Fruit fly (Drosophila melanogaster): ENCODE data around the gene Peritrophin-15a.

The Peritrophin-15a gene

DNA sequence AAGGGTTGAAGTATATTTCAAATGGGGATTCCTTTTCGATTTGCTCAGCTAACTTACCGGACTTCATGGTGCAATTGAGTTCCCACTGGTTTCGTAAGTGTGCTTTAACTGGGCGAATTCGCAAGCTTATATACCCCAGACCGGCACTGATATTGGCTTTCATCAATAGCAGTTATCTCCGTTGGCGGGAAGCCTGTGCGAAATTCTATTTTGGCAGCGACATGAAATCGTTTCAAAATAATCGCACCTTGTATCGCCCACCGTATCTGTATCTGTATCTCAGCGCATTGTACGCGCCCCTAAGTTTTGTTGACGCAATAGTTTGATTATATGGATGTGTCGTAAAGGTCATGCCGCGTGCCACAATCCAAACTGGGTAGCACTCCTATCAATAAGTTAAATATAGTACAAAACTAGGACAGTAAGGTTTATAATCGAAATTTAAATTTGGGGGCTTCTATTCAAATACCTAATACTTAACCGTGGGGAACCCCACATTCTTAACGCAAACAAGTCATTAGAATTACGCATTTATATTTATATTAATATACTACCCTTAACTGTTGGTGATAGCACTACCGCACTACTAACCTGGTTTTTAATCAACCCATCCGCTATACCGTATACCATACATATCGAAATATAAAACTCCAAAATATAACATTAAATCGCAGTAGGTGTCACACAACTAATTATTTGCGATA, at the start of gene Peritrophin-15a, which contains the start of gene CG13385:
Peritrophin-15a (minus strand) TSS at position 101 of the 704 bp plus-strand sequence.
CG13385 (plus strand) TSS at position 654 of the 704 bp plus-strand sequence.
- no peak for TF ChIP-seq CTCF (optimal IDR thresholded peaks at IDR 0.05)
- TF ChIP-seq CG8478 (optimal IDR thresholded peaks at IDR 0.05): no peak

- no peak for TF ChIP-seq CG8478 (optimal IDR thresholded peaks at IDR 0.05)
- no peak for TF ChIP-seq CTCF (optimal IDR thresholded peaks at IDR 0.05)
Observed at dm6 chr2L:8442147-8442546, 46.3 kb upstream of the Peritrophin-15a start, which contains the start of gene CG31897. TSS of gene CG31897 (plus strand) at chr2L:8442447.

DNA sequence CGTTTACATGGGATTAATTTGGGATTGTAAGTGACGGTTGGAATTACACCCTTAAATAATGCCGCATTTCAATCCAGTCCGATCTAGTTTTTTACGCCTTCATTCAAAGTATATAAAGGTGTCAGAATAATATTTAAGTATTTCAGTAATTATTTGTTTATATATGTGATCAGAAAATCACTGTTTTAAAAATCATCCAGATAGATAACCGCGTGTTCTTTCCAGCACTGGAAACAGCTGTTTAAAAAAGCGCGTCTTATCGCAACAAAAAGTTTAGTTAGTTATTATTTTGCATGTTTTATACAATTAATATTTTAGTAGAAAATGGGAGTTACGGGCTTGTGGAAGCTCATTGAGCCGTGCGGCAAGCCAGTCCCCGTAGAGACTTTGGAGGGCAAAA, 42.2 kb upstream of the Peritrophin-15a start, which contains the start of gene mus201:
mus201 (plus strand) TSS at position 118 of the 400 bp plus-strand sequence.
- no peak for TF ChIP-seq CG8478 (optimal IDR thresholded peaks at IDR 0.05)
- no peak for TF ChIP-seq CTCF (optimal IDR thresholded peaks at IDR 0.05)

DNA sequence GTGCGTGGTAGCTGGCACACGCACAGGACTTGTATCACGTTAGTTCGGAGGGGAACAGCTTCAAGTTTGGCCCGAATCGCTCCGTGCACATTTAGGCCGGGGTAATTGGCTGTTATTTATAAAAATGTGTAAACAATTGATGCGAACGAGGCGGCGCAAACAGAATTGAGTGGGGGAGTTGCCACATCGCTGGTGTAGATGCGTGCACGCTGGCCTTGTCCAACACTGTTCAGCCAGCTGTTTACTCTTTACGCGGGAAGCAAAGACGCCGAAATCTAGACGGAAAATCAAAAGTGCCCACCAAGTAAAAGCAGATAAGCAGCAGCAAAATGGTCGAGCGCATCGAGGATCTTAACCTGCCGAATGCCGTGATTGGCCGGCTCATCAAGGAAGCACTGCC, 41.3 kb upstream of the Peritrophin-15a start, which contains the start of the genes D12 and Chrac-14:
D12 (minus strand) TSS at position 190 of the 400 bp plus-strand sequence.
Chrac-14 (plus strand) TSS at position 230 of the 400 bp plus-strand sequence.
- TF ChIP-seq CG8478 (optimal IDR thresholded peaks at IDR 0.05) (no peak), CTCF (optimal IDR thresholded peaks at IDR 0.05) (no peak)

dm6 chr2L:8433512-8433911, 37.6 kb upstream of the Peritrophin-15a start, which contains the start of gene grk:
TSS of gene grk (minus strand) at chr2L:8433598.
- TF ChIP-seq CTCF (optimal IDR thresholded peaks at IDR 0.05): no peak
- no peak for TF ChIP-seq CG8478 (optimal IDR thresholded peaks at IDR 0.05)

DNA sequence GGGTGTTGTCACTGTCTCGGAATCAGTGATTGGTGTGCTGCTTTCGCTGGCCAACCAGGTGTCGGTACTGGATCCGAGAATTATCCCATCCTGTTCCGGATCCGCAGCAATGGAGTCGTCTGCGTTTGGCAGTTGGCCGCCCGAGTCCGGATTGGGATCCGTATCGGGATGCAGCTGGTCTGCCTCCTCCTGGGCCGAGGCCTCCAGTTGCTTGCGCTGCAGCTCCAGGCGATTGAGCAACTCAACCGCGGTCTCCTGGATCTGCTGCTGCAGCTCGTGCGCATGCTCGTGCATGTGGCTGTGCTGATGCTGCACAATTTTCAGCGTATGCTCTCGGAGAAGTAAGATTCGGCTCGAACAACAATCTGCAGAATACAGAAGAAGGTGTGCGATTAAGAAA, 36.2 kb upstream of the Peritrophin-15a start:
- TF ChIP-seq CG8478 (optimal IDR thresholded peaks at IDR 0.05) (no peak), CTCF (optimal IDR thresholded peaks at IDR 0.05) (no peak)

DNA sequence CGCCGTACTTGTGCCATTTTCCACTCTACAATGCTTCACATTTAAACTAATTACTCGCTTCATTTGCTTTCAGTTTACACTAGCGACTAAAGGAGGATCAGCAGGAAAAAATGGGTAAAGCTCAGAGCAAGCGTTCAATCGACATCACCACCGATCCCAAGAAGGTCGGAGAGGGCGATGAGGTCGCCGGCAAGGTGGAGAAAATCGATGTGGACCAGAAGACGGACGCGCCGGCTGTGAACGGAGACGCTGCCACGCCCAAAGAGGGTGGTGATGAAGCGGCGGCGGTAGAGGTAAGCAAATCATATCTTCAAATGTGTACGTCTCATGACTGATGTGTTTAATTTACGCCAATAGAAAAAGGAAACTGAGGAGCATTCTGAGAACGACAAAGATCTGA, 30.9 kb upstream of the Peritrophin-15a start:
- TF ChIP-seq CG8478 (optimal IDR thresholded peaks at IDR 0.05) (no peak), CTCF (optimal IDR thresholded peaks at IDR 0.05) (no peak)

dm6 chr2L:8425962-8426759, 30.3 kb upstream of the Peritrophin-15a start:
- TF ChIP-seq CTCF (optimal IDR thresholded peaks at IDR 0.05): no peak
- no peak for TF ChIP-seq CG8478 (optimal IDR thresholded peaks at IDR 0.05)

- no peak for TF ChIP-seq CTCF (optimal IDR thresholded peaks at IDR 0.05)
- no peak for TF ChIP-seq CG8478 (optimal IDR thresholded peaks at IDR 0.05)
Observed at dm6 chr2L:8425212-8425611, 29.3 kb upstream of the Peritrophin-15a start.

- TF ChIP-seq CG8478 (optimal IDR thresholded peaks at IDR 0.05) (no peak), CTCF (optimal IDR thresholded peaks at IDR 0.05) (no peak)
Observed at dm6 chr2L:8424662-8425208, 28.8 kb upstream of the Peritrophin-15a start.

DNA sequence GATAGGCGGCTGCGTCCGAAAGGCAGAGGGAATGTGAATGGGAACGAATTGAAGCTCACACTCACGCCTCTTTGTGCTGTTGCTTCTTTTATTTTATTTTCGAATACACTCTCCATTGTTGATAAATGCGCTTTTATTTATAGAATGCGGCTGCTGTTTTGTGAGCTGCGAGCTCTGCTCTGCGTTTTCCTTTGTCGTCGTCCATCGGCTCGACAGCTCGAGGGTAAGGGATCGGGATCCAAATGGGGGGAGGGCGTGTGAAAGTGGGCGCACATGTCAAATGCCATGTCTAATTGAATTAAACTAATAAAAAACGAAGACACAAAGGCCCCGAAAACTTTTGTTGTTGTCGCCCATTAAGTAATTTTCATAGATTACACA, 28.2 kb upstream of the Peritrophin-15a start:
- no peak for TF ChIP-seq CTCF (optimal IDR thresholded peaks at IDR 0.05)

- TF ChIP-seq CG8478 (optimal IDR thresholded peaks at IDR 0.05) (no peak), CTCF (optimal IDR thresholded peaks at IDR 0.05) (no peak)
Observed at dm6 chr2L:8423460-8424089, 27.7 kb upstream of the Peritrophin-15a start.

DNA sequence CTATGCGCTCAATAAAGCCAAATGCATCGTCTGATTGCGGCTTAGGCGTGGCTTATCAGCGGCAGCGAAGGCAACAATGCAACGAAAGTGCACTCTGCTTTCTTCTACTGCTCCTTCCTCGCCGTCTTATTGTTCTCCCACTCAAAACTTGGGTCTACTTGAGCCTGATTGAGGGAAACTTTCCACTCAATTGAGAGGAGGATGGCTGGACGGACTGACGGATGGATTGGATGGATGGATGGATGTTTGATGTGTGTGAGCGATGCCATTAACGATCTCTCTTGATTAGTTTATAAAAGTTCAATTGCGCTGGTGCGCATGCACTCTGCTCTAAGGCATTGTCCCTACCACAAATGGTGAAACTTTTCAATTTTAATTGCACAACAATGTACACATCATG, 27.2 kb upstream of the Peritrophin-15a start:
- TF ChIP-seq CTCF (optimal IDR thresholded peaks at IDR 0.05) (no peak), CG8478 (optimal IDR thresholded peaks at IDR 0.05) (no peak)

DNA sequence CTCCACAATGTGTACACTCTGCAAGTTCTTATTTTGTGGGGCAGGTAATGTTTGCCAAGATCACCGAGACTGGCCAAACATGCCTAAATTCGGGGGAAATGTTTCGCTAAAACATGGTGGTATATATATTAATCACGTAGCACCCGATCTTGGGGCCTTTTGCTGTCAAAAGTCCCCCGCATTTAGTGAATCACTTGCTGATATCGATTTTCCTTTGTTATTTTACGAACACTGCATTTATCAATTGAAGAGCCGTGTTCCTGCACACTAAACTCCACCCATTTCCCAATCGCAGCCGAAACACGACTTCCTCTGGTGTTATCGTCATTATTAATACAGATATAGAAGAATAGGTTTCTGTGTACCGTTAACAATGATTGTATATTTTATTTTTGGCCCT, 25.8 kb upstream of the Peritrophin-15a start:
- TF ChIP-seq CG8478 (optimal IDR thresholded peaks at IDR 0.05): no peak
- no peak for TF ChIP-seq CTCF (optimal IDR thresholded peaks at IDR 0.05)

Measured in S2 (cell line).